Fruit fly (Drosophila melanogaster) whole organism, embryonic: Measurements from ENCODE around the gene CG34001.

Experiments used
- Blimp-1 ChIP-seq: fragments of 200-800 bp; sonication (Bioruptor generic); optimal IDR thresholded peaks from 3 replicates; lab custom pipeline; 2018; ENCODE audit warnings: missing biosample characterization, missing genetic modification characterization, mild to moderate bottlenecking, moderate library complexity, missing genetic modification reagents
- BtbVII ChIP-seq: fragments of 200-800 bp; sonication (Bioruptor generic); optimal IDR thresholded peaks from 3 replicates; lab custom pipeline; 2017; ENCODE audit warnings: missing biosample characterization, mild to moderate bottlenecking, missing genetic modification characterization
- CG10274 ChIP-seq: fragments of 200-800 bp; sonication (Bioruptor generic); optimal IDR thresholded peaks from 3 replicates; lab custom pipeline; 2017; ENCODE audit warnings: missing biosample characterization, mild to moderate bottlenecking, missing genetic modification characterization
- CG11398 ChIP-seq: fragments of 200-800 bp; sonication (Bioruptor generic); optimal IDR thresholded peaks from 2 replicates; lab custom pipeline; 2016; ENCODE audit warnings: missing biosample characterization, missing genetic modification characterization
- CG12744 ChIP-seq: fragments of 200-800 bp; sonication (Bioruptor generic); optimal IDR thresholded peaks from 2 replicates; lab custom pipeline; 2016; ENCODE audit warnings: missing biosample characterization, missing genetic modification characterization
- CG12942 ChIP-seq: fragments of 200-800 bp; sonication (Bioruptor generic); optimal IDR thresholded peaks from 3 replicates; lab custom pipeline; 2016; ENCODE audit warnings: missing biosample characterization, missing genetic modification characterization
- CG13296 ChIP-seq: fragments of 200-800 bp; sonication (Bioruptor generic); optimal IDR thresholded peaks from 3 replicates; lab custom pipeline; 2018; ENCODE audit warnings: missing biosample characterization, mild to moderate bottlenecking, missing genetic modification characterization
- CG14860 ChIP-seq: fragments of 200-800 bp; sonication (Bioruptor generic); IDR thresholded peaks from 3 replicates; pipeline ENCODE4 v1.3.6; 2022; ENCODE audit warnings: missing biosample characterization, missing genetic modification characterization; ENCODE audit not compliant: partially characterized antibody
- CG17361 ChIP-seq: fragments of 200-800 bp; sonication (Bioruptor generic); IDR thresholded peaks from 3 replicates; pipeline ENCODE4 v1.3.6; 2022; ENCODE audit warnings: missing biosample characterization, missing genetic modification characterization
- CG18619 ChIP-seq: fragments of 200-800 bp; sonication (Bioruptor generic); optimal IDR thresholded peaks from 3 replicates; lab custom pipeline; 2017; ENCODE audit warnings: missing biosample characterization, mild to moderate bottlenecking, missing genetic modification characterization
- CG2129 ChIP-seq: fragments of 200-800 bp; sonication (Bioruptor generic); IDR thresholded peaks from 2 replicates; pipeline ENCODE4 v1.3.6; 2022; ENCODE audit warnings: missing biosample characterization, missing genetic modification characterization; ENCODE audit not compliant: partially characterized antibody
- CG2889 ChIP-seq: fragments of 200-800 bp; sonication (Bioruptor generic); IDR thresholded peaks from 3 replicates; pipeline ENCODE4 v1.3.6; 2022; ENCODE audit warnings: missing biosample characterization, missing genetic modification characterization
- CG4360 ChIP-seq: fragments of 200-800 bp; sonication (Bioruptor generic); IDR thresholded peaks from 2 replicates; pipeline ENCODE4 v1.3.6; 2022; ENCODE audit warnings: missing biosample characterization, missing genetic modification characterization
- CG4404 ChIP-seq: fragments of 200-800 bp; sonication (Bioruptor generic); IDR thresholded peaks from 2 replicates; pipeline ENCODE4 v1.3.6; 2022; ENCODE audit warnings: missing biosample characterization, missing genetic modification characterization
- CG4820 ChIP-seq: fragments of 200-800 bp; sonication (Bioruptor generic); optimal IDR thresholded peaks from 3 replicates; lab custom pipeline; 2016; ENCODE audit warnings: missing biosample characterization, missing genetic modification characterization
- CG6272 ChIP-seq: fragments of 200-800 bp; sonication (Bioruptor generic); IDR thresholded peaks from 2 replicates; pipeline ENCODE4 v1.3.6; 2022; ENCODE audit warnings: missing biosample characterization, missing genetic modification characterization
- CG7372 ChIP-seq: fragments of 200-800 bp; sonication (Bioruptor generic); IDR thresholded peaks from 2 replicates; pipeline ENCODE4 v1.3.6; 2022; ENCODE audit warnings: missing biosample characterization, missing genetic modification characterization
- CG8281 ChIP-seq: fragments of 200-800 bp; sonication (Bioruptor generic); optimal IDR thresholded peaks from 2 replicates; lab custom pipeline; 2018; ENCODE audit warnings: missing biosample characterization, mild to moderate bottlenecking, missing genetic modification characterization, moderate library complexity
- CG8765 ChIP-seq: fragments of 200-800 bp; sonication (Bioruptor generic); IDR thresholded peaks from 2 replicates; pipeline ENCODE4 v1.3.6; 2022; ENCODE audit warnings: missing biosample characterization, missing genetic modification characterization
- CG9609 ChIP-seq: fragments of 200-800 bp; sonication (Bioruptor generic); optimal IDR thresholded peaks from 3 replicates; lab custom pipeline; 2016; ENCODE audit warnings: missing biosample characterization, missing genetic modification characterization
- CG9727 ChIP-seq: fragments of 200-800 bp; sonication (Bioruptor generic); optimal IDR thresholded peaks from 3 replicates; lab custom pipeline; 2017; ENCODE audit warnings: missing biosample characterization, mild to moderate bottlenecking, missing genetic modification characterization
- CG9797 ChIP-seq: fragments of 200-800 bp; sonication (Bioruptor generic); optimal IDR thresholded peaks from 3 replicates; lab custom pipeline; 2018; ENCODE audit warnings: missing biosample characterization, mild to moderate bottlenecking, missing genetic modification characterization
- Dip2 ChIP-seq: fragments of 200-800 bp; sonication (Bioruptor generic); IDR thresholded peaks from 2 replicates; pipeline ENCODE4 v1.3.6; 2022; ENCODE audit warnings: missing biosample characterization, missing genetic modification characterization
- ERR ChIP-seq: fragments of 200-800 bp; sonication (Bioruptor generic); optimal IDR thresholded peaks from 2 replicates; lab custom pipeline; 2016; ENCODE audit warnings: missing biosample characterization, missing genetic modification characterization
- HLH54F ChIP-seq: fragments of 200-800 bp; sonication (Bioruptor generic); optimal IDR thresholded peaks from 3 replicates; lab custom pipeline; 2016; ENCODE audit warnings: missing biosample characterization, missing genetic modification characterization
- Max ChIP-seq: fragments of 200-800 bp; sonication (Bioruptor generic); optimal IDR thresholded peaks from 2 replicates; lab custom pipeline; 2016; ENCODE audit warnings: missing biosample characterization, mild to moderate bottlenecking, missing genetic modification characterization
- Oaz ChIP-seq: fragments of 200-800 bp; sonication (Bioruptor generic); IDR thresholded peaks from 2 replicates; pipeline ENCODE4 v1.3.6; 2022; ENCODE audit warnings: missing biosample characterization, missing genetic modification characterization
- Optix ChIP-seq: fragments of 200-800 bp; sonication (Bioruptor generic); IDR thresholded peaks from 3 replicates; pipeline ENCODE4 v1.3.6; 2022; ENCODE audit warnings: missing biosample characterization, missing genetic modification characterization
- Pdp1 ChIP-seq, 2 experiments: fragments of 200-800 bp; sonication (Bioruptor generic); optimal IDR thresholded peaks; 3 replicates each; lab custom pipeline; 2016; ENCODE audit warnings: missing biosample characterization in 2 of 2, missing genetic modification characterization in 2 of 2, mild to moderate bottlenecking in 1 of 2, moderate library complexity in 1 of 2
- Ravus ChIP-seq: fragments of 200-800 bp; sonication (Bioruptor generic); IDR thresholded peaks from 2 replicates; pipeline ENCODE4 v1.3.6; 2022; ENCODE audit warnings: missing biosample characterization, missing genetic modification characterization
- Scr ChIP-seq: fragments of 200-800 bp; sonication (Bioruptor generic); IDR thresholded peaks from 2 replicates; pipeline ENCODE4 v1.3.6; 2022; ENCODE audit warnings: missing biosample characterization, missing genetic modification characterization; ENCODE audit not compliant: partially characterized antibody
- Trl ChIP-seq, 3 experiments: fragments of >200 bp in 2 of 3; fragments of 200-800 bp in 1 of 3; sonication (Bioruptor generic) in 1 of 3; optimal IDR thresholded peaks; 2 replicates in 1 of 3; 3 replicates in 2 of 3; lab custom pipeline; 2016 to 2017; ENCODE audit warnings: missing biosample characterization in 1 of 3, missing genetic modification characterization in 1 of 3
- Usf ChIP-seq: fragments of 200-800 bp; sonication (Bioruptor generic); optimal IDR thresholded peaks from 2 replicates; lab custom pipeline; 2017; ENCODE audit warnings: missing genotype, missing biosample characterization, missing genetic modification characterization
- amos ChIP-seq: fragments of 200-800 bp; sonication (Bioruptor generic); IDR thresholded peaks from 2 replicates; pipeline ENCODE4 v1.3.6; 2022; ENCODE audit warnings: missing biosample characterization, missing genetic modification characterization; ENCODE audit not compliant: partially characterized antibody
- aop ChIP-seq: fragments of 200-800 bp; sonication (Bioruptor generic); IDR thresholded peaks from 2 replicates; pipeline ENCODE4 v1.3.6; 2022; ENCODE audit warnings: missing biosample characterization, missing genetic modification characterization
- bsh ChIP-seq, 2 experiments: fragments of 200-800 bp; sonication (Bioruptor generic); optimal IDR thresholded peaks; 2 replicates each; lab custom pipeline; 2017 to 2018; ENCODE audit warnings: mild to moderate bottlenecking in 2 of 2, missing biosample characterization in 2 of 2, missing genetic modification characterization in 2 of 2, moderate library complexity in 1 of 2
- chn ChIP-seq: fragments of 200-800 bp; sonication (Bioruptor generic); optimal IDR thresholded peaks from 2 replicates; lab custom pipeline; 2016; ENCODE audit warnings: missing biosample characterization, missing genetic modification characterization
- fd96Cb ChIP-seq: fragments of 200-800 bp; sonication (Bioruptor generic); optimal IDR thresholded peaks from 2 replicates; lab custom pipeline; 2018; ENCODE audit warnings: missing biosample characterization, mild to moderate bottlenecking, missing genetic modification characterization, moderate library complexity
- ham ChIP-seq: fragments of 200-800 bp; sonication (Bioruptor generic); IDR thresholded peaks from 2 replicates; pipeline ENCODE4 v1.3.6; 2022; ENCODE audit warnings: missing biosample characterization, missing genetic modification characterization
- hb ChIP-seq: fragments of 200-800 bp; sonication (Bioruptor generic); IDR thresholded peaks from 3 replicates; pipeline ENCODE4 v1.3.6; 2022; ENCODE audit warnings: missing biosample characterization, missing genetic modification characterization; ENCODE audit not compliant: partially characterized antibody
- insv ChIP-seq, 2 experiments: fragments of 200-800 bp; sonication (Bioruptor generic); optimal IDR thresholded peaks; 3 replicates each; lab custom pipeline; 2016 to 2018; ENCODE audit warnings: missing biosample characterization in 2 of 2, missing genetic modification characterization in 2 of 2
- ken ChIP-seq: fragments of 200-800 bp; sonication (Bioruptor generic); IDR thresholded peaks from 3 replicates; pipeline ENCODE4 v1.3.6; 2022; ENCODE audit warnings: missing biosample characterization, missing genetic modification characterization
- knrl ChIP-seq: fragments of 200-800 bp; sonication (Bioruptor generic); IDR thresholded peaks from 3 replicates; pipeline ENCODE4 v1.3.6; 2022; ENCODE audit warnings: missing biosample characterization, missing genetic modification characterization; ENCODE audit not compliant: partially characterized antibody
- mam ChIP-seq: fragments of 200-800 bp; sonication (Bioruptor generic); optimal IDR thresholded peaks from 3 replicates; lab custom pipeline; 2016; ENCODE audit warnings: missing biosample characterization, missing genetic modification characterization
- mirr ChIP-seq: fragments of 200-800 bp; sonication (Bioruptor generic); optimal IDR thresholded peaks from 3 replicates; lab custom pipeline; 2018; ENCODE audit warnings: missing biosample characterization, mild to moderate bottlenecking, missing genetic modification characterization
- pho ChIP-seq: fragments of 200-800 bp; sonication (Bioruptor generic); optimal IDR thresholded peaks from 2 replicates; lab custom pipeline; 2016; ENCODE audit warnings: missing biosample characterization, missing genetic modification characterization
- schlank ChIP-seq: fragments of 200-800 bp; sonication (Bioruptor generic); optimal IDR thresholded peaks from 2 replicates; lab custom pipeline; 2018; ENCODE audit warnings: missing biosample characterization, mild to moderate bottlenecking, missing genetic modification characterization
- vnd ChIP-seq: fragments of 200-800 bp; sonication (Bioruptor generic); IDR thresholded peaks from 3 replicates; pipeline ENCODE4 v1.3.6; 2022; ENCODE audit warnings: missing biosample characterization, missing genetic modification characterization; ENCODE audit not compliant: partially characterized antibody
- yki ChIP-seq: fragments of >200 bp; optimal IDR thresholded peaks from 3 replicates; lab custom pipeline; 2018

The CG34001 gene

DNA sequence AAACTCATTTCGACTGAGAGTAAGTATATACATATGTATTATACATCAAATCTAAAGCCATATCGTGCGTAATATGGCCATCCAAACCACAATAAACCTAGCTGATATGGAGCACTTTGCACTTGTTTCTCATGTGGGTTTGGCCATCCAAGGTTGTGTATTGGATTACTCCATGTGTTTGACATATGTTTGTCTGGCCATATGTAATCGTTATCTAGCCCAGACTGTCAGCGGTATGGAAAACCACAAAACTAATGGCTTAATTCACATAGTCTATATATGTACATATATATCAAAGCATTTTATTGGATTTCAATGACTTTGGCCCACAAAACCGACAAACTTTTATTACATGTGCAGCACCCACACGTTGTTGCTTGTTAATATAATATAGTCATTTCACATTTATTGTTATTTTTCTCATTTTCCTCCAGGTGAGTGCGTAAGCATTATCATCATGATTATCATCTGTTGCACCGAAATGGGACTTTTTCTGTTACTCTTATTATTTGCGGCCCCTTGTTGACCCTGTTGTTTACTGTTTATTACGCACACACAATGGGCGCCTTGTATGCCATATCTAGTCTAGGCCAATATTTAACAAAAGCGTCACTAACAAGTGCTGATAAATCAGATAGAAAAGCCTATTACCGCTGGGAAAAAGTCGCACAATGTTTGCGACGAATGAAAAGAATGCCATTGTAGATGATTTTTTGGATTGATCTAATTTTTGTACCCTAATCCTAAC lies 25.7 kb downstream of the CG34001 start (continued):
- no peak for TF ChIP-seq CG2129 (GFP tag; lab: Robert Waterston, UW)
- TF ChIP-seq Blimp-1, result peak; percentile 73
- TF ChIP-seq CG14860, result no peak
- TF ChIP-seq CG9727 (GFP tag; lab: Kevin White, UChicago), result peak; percentile 70
- no peak for TF ChIP-seq Oaz (GFP tag; lab: Robert Waterston, UW)
- TF ChIP-seq CG10274, result peak; percentile 29
- TF ChIP-seq aop (GFP tag; lab: Robert Waterston, UW), result no peak
- no peak for TF ChIP-seq vnd (GFP tag; lab: Robert Waterston, UW)
- peak; percentile 2 for TF ChIP-seq HLH54F
- TF ChIP-seq ERR, result peak; percentile 29
- peak; percentile 42 for TF ChIP-seq pho
- peak in 1 of 2 experiments; percentile 72 for TF ChIP-seq bsh (GFP tag; optimal IDR thresholded peaks at IDR 0.05; lab: Kevin White, UChicago)
- peak; percentile 10 for TF ChIP-seq Max (GFP tag; lab: Kevin White, UChicago)
- TF ChIP-seq Usf (GFP tag; lab: Kevin White, UChicago), result no peak
- peak; percentile 62 for TF ChIP-seq CG12942
- TF ChIP-seq amos (GFP tag; lab: Robert Waterston, UW), result no peak
- TF ChIP-seq knrl, result no peak
- peak; percentile 39 for TF ChIP-seq fd96Cb (tag; lab: Kevin White, UChicago)
- no peak for TF ChIP-seq CG9797 (GFP tag; lab: Kevin White, UChicago)
- TF ChIP-seq mirr, result peak; percentile 49
- TF ChIP-seq CG6272 (GFP tag; lab: Robert Waterston, UW), result no peak
- peak; percentile 37; the same call in 1 of the 3 replicates for TF ChIP-seq CG17361 (GFP tag; lab: Robert Waterston, UW)
- no peak for TF ChIP-seq yki (lab: Kevin White, UChicago)
- TF ChIP-seq Optix (GFP tag; lab: Robert Waterston, UW), result no peak
- TF ChIP-seq insv (GFP tag; optimal IDR thresholded peaks at IDR 0.05; lab: Kevin White, UChicago), result no peak
- no peak for TF ChIP-seq ken (GFP tag; lab: Robert Waterston, UW)
- no peak for TF ChIP-seq CG2889 (GFP tag; lab: Robert Waterston, UW)
- TF ChIP-seq Ravus (GFP tag; lab: Robert Waterston, UW), result no peak
- TF ChIP-seq chn (GFP tag; lab: Kevin White, UChicago), result peak; percentile 21
- peak; percentile 40 for TF ChIP-seq CG8281 (tag; lab: Kevin White, UChicago)
- no peak for TF ChIP-seq Scr (GFP tag; lab: Robert Waterston, UW)
- peak; percentile 53 for TF ChIP-seq CG12744 (GFP tag; lab: Kevin White, UChicago)
- TF ChIP-seq CG7372, result no peak
- TF ChIP-seq CG4404 (GFP tag; lab: Robert Waterston, UW), result no peak
- TF ChIP-seq BtbVII (GFP tag; lab: Kevin White, UChicago), result peak; percentile 73
- peak; percentile 78 for TF ChIP-seq schlank
- TF ChIP-seq Dip2 (GFP tag; lab: Robert Waterston, UW), result no peak
- peak; percentile 38 for TF ChIP-seq mam (GFP tag; lab: Kevin White, UChicago)
- TF ChIP-seq CG13296 (GFP tag; lab: Kevin White, UChicago), result peak; percentile 73
- TF ChIP-seq Trl (optimal IDR thresholded peaks at IDR 0.05; lab: Kevin White, UChicago), result no peak
- peak; percentile 77 for TF ChIP-seq Trl (GFP tag; optimal IDR thresholded peaks at IDR 0.05; lab: Kevin White, UChicago)
- peak; percentile 34 to 55 for TF ChIP-seq Pdp1 (GFP tag; optimal IDR thresholded peaks at IDR 0.05; lab: Kevin White, UChicago)
- peak; percentile 70 for TF ChIP-seq CG18619 (GFP tag; lab: Kevin White, UChicago)
- peak; percentile 10 for TF ChIP-seq CG4820 (GFP tag; lab: Kevin White, UChicago)
- TF ChIP-seq ham, result no peak
- peak; percentile 27; the same call in 1 of the 2 replicates for TF ChIP-seq CG4360 (GFP tag; lab: Robert Waterston, UW)
- TF ChIP-seq CG8765 (GFP tag; lab: Robert Waterston, UW), result no peak
- TF ChIP-seq hb (GFP tag; lab: Robert Waterston, UW), result no peak
- TF ChIP-seq CG9609 (GFP tag; lab: Kevin White, UChicago), result no peak
- TF ChIP-seq CG11398 (GFP tag; lab: Kevin White, UChicago), result peak; percentile 78
